Fruit fly (Drosophila melanogaster): ENCODE measurements around the gene CG34456.

DNA sequence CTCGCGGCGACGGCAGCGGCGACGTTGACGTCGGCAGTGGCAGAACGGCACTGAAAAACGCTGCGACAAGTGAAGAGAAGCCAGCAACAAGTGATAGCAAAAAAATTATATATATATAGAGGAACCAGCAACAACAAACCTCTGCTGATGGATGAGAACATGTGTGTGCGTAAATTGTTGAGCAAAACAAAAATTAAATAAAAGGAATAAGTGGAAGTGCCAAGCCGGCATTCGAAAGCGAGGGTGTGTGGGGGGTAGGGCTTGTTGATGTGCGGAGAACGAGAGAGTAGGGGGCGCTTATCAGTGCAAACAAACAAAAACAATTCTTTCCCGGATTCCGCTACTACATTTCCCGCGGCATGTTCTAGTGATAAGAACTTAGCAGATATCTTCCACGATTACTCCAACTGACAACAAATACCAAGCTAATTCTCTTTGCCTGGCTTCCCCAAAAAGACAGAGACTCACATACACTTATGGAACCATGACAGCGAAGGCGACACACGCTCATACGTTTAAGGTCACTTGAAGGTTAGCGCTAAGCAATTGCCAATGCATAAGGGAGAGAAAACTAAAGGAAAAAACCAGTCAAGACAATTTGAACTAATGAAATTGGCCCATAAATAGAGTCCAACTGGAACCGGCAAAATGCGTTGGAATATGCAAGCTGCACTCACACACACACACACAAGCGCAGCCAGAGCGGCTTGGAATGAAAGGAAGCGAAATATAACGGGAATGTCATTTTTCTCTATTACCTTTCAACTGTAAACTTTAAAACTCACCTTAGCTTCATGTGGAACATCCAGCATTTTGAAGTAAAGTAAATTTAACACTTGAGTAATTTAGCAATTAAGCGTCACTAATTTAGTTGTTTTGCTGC lies 3.8 kb upstream of the CG34456 start:
- TF ChIP-seq cnc (optimal IDR thresholded peaks at IDR 0.05) (no peak), CG5204 (GFP tag; optimal IDR thresholded peaks at IDR 0.05) (no peak), ovo (GFP tag; optimal IDR thresholded peaks at IDR 0.05) (peak; percentile 92), Clk (GFP tag; optimal IDR thresholded peaks at IDR 0.05) (no peak)

Measured in whole organism, adult.